Worm (Caenorhabditis elegans): Measurements from ENCODE around the gene daf-5.

DNA sequence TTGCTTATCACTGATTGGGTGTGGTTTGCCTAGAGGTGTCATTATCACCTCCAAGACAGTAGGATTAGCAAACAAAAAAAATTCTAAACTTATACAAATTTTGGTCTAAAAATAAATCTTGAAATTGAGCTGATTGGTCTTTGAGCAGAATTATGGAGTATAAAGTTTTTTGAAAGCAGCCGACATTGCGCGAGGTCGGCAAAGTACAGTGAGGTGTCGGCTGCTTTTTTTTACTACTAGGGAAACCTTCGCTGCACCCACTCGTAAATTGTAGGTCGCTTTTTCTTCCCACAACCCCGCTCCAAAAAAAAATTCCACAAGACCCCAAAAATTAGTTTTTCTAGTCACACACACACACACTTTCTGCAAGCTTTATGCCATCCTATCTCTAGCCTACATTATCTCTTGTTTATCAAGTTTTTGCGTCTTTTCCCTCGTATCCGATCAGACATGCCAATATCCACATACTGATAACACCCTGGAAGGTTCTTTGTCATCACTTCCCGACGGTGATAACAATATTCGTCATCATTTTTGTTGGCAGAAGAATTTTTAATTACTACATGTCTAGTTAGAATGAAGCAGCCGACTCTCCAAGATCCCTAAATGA, 48.2 kb downstream of the daf-5 start:
- TF ChIP-seq ama-1 (optimal IDR thresholded peaks at IDR 0.05) (no peak), ceh-36 (tag; optimal IDR thresholded peaks at IDR 0.05) (no peak)

Measured in whole organism, early embryonic.